Fruit fly (Drosophila melanogaster): Measurements from ENCODE around the gene CG2887.
A peak's percentile ranks its signal among the peaks of the same experiment; 100 is the strongest.

CG2887 gene

dm6 chrX:10486144-10487030 is 8.1 kb upstream of the CG2887 start (continued):
- 0 out of 2 replicates have a peak, but pooled peaks have one; percentile 26 for TF ChIP-seq Oaz (GFP tag; IDR thresholded peaks at IDR 0.05)
- TF ChIP-seq crc (GFP tag; optimal IDR thresholded peaks at IDR 0.05): peak; percentile 5
- TF ChIP-seq phol (tag; optimal IDR thresholded peaks at IDR 0.05): peak; percentile 34
- peak; percentile 60 for TF ChIP-seq CG9932 (GFP tag; IDR thresholded peaks at IDR 0.05)
- TF ChIP-seq bab2 (GFP tag; optimal IDR thresholded peaks at IDR 0.05): peak; percentile 50
- TF ChIP-seq HLH3B (GFP tag; IDR thresholded peaks at IDR 0.05): peak; percentile 32; the same call in 1 of the 2 replicates
- TF ChIP-seq Dad (GFP tag; optimal IDR thresholded peaks at IDR 0.05): peak; percentile 0
- peak; percentile 63; the same call in 1 of the 2 replicates for TF ChIP-seq CG9215 (GFP tag; IDR thresholded peaks at IDR 0.05)
- TF ChIP-seq CG3407 (GFP tag; optimal IDR thresholded peaks at IDR 0.05): no peak
- peak; percentile 53 for TF ChIP-seq CG13624 (GFP tag; optimal IDR thresholded peaks at IDR 0.05)
- TF ChIP-seq Atf6 (GFP tag; IDR thresholded peaks at IDR 0.05): peak; percentile 69
- peak; percentile 32; the same call in 1 of the 2 replicates for TF ChIP-seq CG10321 (GFP tag; IDR thresholded peaks at IDR 0.05)
- peak; percentile 91 for TF ChIP-seq Med (GFP tag)
- TF ChIP-seq chn (GFP tag; optimal IDR thresholded peaks at IDR 0.05): peak; percentile 25
- peak; percentile 58 for TF ChIP-seq Ptx1 (GFP tag; IDR thresholded peaks at IDR 0.05)
- TF ChIP-seq Meics (GFP tag; optimal IDR thresholded peaks at IDR 0.05): peak; percentile 79
- no peak for TF ChIP-seq Doc2 (GFP tag; IDR thresholded peaks at IDR 0.05)
- no peak for TF ChIP-seq CG8944 (GFP tag; optimal IDR thresholded peaks at IDR 0.05)
- TF ChIP-seq nerfin-1 (tag; optimal IDR thresholded peaks at IDR 0.05): no peak
- TF ChIP-seq C15 (GFP tag; IDR thresholded peaks at IDR 0.05): 0 out of 3 replicates have a peak, but pooled peaks have one; percentile 15
- TF ChIP-seq dysf (GFP tag; IDR thresholded peaks at IDR 0.05): peak; percentile 75
- no peak for TF ChIP-seq kah (GFP tag; optimal IDR thresholded peaks at IDR 0.05)
- TF ChIP-seq CG7271 (tag; optimal IDR thresholded peaks at IDR 0.05): no peak
- TF ChIP-seq corto (GFP tag; optimal IDR thresholded peaks at IDR 0.05): no peak
- TF ChIP-seq toy (GFP tag; IDR thresholded peaks at IDR 0.05): 0 out of 2 replicates have a peak, but pooled peaks have one; percentile 37
- peak; percentile 24 for TF ChIP-seq CG1647 (GFP tag; optimal IDR thresholded peaks at IDR 0.05)
- peak; percentile 38 for TF ChIP-seq CG18619 (GFP tag; optimal IDR thresholded peaks at IDR 0.05)
- TF ChIP-seq jumu (GFP tag; optimal IDR thresholded peaks at IDR 0.05): peak; percentile 27
- TF ChIP-seq ro (GFP tag; IDR thresholded peaks at IDR 0.05): no peak
- no peak for TF ChIP-seq cas (GFP tag; IDR thresholded peaks at IDR 0.05)
- no peak for TF ChIP-seq mld (GFP tag; IDR thresholded peaks at IDR 0.05; ENCODE audit: partially characterized antibody)
- 0 out of 2 replicates have a peak, but pooled peaks have one; percentile 14 for TF ChIP-seq inv (GFP tag; IDR thresholded peaks at IDR 0.05; ENCODE audit: partially characterized antibody)
- 0 out of 2 replicates have a peak, but pooled peaks have one; percentile 37 for TF ChIP-seq klu (GFP tag; IDR thresholded peaks at IDR 0.05)
- no peak for TF ChIP-seq fru (optimal IDR thresholded peaks at IDR 0.05)
- TF ChIP-seq Vsx1 (GFP tag; optimal IDR thresholded peaks at IDR 0.05): no peak
- TF ChIP-seq Bdp1 (GFP tag; optimal IDR thresholded peaks at IDR 0.05): peak; percentile 7
- peak; percentile 72 for TF ChIP-seq CG7556 (GFP tag; optimal IDR thresholded peaks at IDR 0.05)
- TF ChIP-seq CG13894 (tag; optimal IDR thresholded peaks at IDR 0.05): peak; percentile 65
- no peak for TF ChIP-seq slou (GFP tag; optimal IDR thresholded peaks at IDR 0.05)
- TF ChIP-seq Nf-YA (GFP tag; IDR thresholded peaks at IDR 0.05): no peak
- peak; percentile 50 for TF ChIP-seq ERR (GFP tag; optimal IDR thresholded peaks at IDR 0.05)
- TF ChIP-seq Aef1 (GFP tag; IDR thresholded peaks at IDR 0.05): peak; percentile 39; the same call in 2 of the 3 replicates
- peak; percentile 52; the same call in 1 of the 2 replicates for TF ChIP-seq Xrp1 (GFP tag; IDR thresholded peaks at IDR 0.05)
- peak; percentile 23 for TF ChIP-seq Camta (GFP tag; optimal IDR thresholded peaks at IDR 0.05)
- peak; percentile 28 for TF ChIP-seq CG8281 (tag; optimal IDR thresholded peaks at IDR 0.05)
- peak; percentile 63 for TF ChIP-seq sob (GFP tag; IDR thresholded peaks at IDR 0.05)
- peak; percentile 32 for TF ChIP-seq CG16815 (GFP tag; optimal IDR thresholded peaks at IDR 0.05)
- no peak for TF ChIP-seq CG8478 (optimal IDR thresholded peaks at IDR 0.05)
- peak; percentile 60 for TF ChIP-seq CG15011 (GFP tag; optimal IDR thresholded peaks at IDR 0.05)
- TF ChIP-seq crol (GFP tag; IDR thresholded peaks at IDR 0.05): peak; percentile 45; the same call in 1 of the 2 replicates
